Worm (Caenorhabditis elegans): ENCODE data around the gene Y54E2A.7.

- TF ChIP-seq W03F9.2 (tag; optimal IDR thresholded peaks at IDR 0.05) (no peak), him-1 (tag; optimal IDR thresholded peaks at IDR 0.05) (no peak), dao-5 (tag; optimal IDR thresholded peaks at IDR 0.05) (no peak)
Measured at ce11 chrII:14810609-14811008, 37.8 kb upstream of the Y54E2A.7 start.

Measured in whole organism, L4/young adult.